Worm (Caenorhabditis elegans) whole organism, young adult: Measurements from ENCODE around the gene nmy-1.

Source experiments
- F57C9.4 ChIP-seq: sonication (generic microtip); optimal IDR thresholded peaks from 2 replicates; lab custom pipeline; 2017; ENCODE audit warnings: mild to moderate bottlenecking, missing genetic modification characterization, missing compliant biosample characterization
- ama-1 ChIP-seq, 3 experiments: fragments of 150-350 bp in 1 of 3; sonication (generic microtip) in 2 of 3; optimal IDR thresholded peaks; 2 replicates each; lab custom pipeline; 2014 to 2018; ENCODE audit warnings: missing biosample characterization in 2 of 3, missing genetic modification characterization in 2 of 3, missing genetic modification reagents in 2 of 3
- ets-4 ChIP-seq: fragments of 200-800 bp; sonication (Bioruptor generic); optimal IDR thresholded peaks from 2 replicates; lab custom pipeline; 2018; ENCODE audit warnings: mild to moderate bottlenecking, missing genetic modification characterization, missing compliant biosample characterization
- madf-3 ChIP-seq: fragments of 200-800 bp; sonication (Bioruptor generic); IDR thresholded peaks from 2 replicates; pipeline ENCODE4 v1.3.6; 2022; ENCODE audit warnings: missing genetic modification reagents, missing genetic modification characterization, missing compliant biosample characterization
- pha-4 ChIP-seq: fragments of 150-350 bp; sonication (generic microtip); optimal IDR thresholded peaks from 2 replicates; lab custom pipeline; 2014; ENCODE audit warnings: missing biosample characterization, missing genetic modification reagents, missing genetic modification characterization
- sdz-38 ChIP-seq: sonication (generic microtip); optimal IDR thresholded peaks from 2 replicates; lab custom pipeline; 2016; ENCODE audit warnings: missing genotype, missing genetic modification characterization, missing compliant biosample characterization
- snpc-4 ChIP-seq, 5 experiments: fragments of 150-350 bp in 1 of 5; sonication (generic microtip) in 4 of 5; optimal IDR thresholded peaks; 2 replicates each; lab custom pipeline; 2014 to 2018; ENCODE audit warnings: missing genetic modification characterization in 5 of 5, missing biosample characterization in 3 of 5, antibody characterized with exemption in 2 of 5, mild to moderate bottlenecking in 2 of 5, missing compliant biosample characterization in 2 of 5, missing genotype in 2 of 5, moderate library complexity in 2 of 5, missing genetic modification reagents in 1 of 5

- no peak for TF ChIP-seq ama-1 (optimal IDR thresholded peaks at IDR 0.05; lab: Kevin White, UChicago)
- no peak for TF ChIP-seq ama-1 (GFP tag; optimal IDR thresholded peaks at IDR 0.05; lab: Kevin White, UChicago)
- TF ChIP-seq F57C9.4 (tag; lab: Kevin White, UChicago), result no peak
- TF ChIP-seq pha-4 (tag; lab: Kevin White, UChicago), result no peak
- no peak for TF ChIP-seq madf-3
- TF ChIP-seq ets-4 (GFP tag; lab: Kevin White, UChicago), result no peak
- no peak for TF ChIP-seq sdz-38 (tag; lab: Kevin White, UChicago)
- no peak for TF ChIP-seq snpc-4 (GFP tag; optimal IDR thresholded peaks at IDR 0.05; lab: Kevin White, UChicago)
- TF ChIP-seq snpc-4 (tag; optimal IDR thresholded peaks at IDR 0.05; lab: Kevin White, UChicago), result no peak
Observed at ce11 chrX:2928089-2928488, 18.8 kb downstream of the nmy-1 start.
